Worm (Caenorhabditis elegans) whole organism, L4 larva: ENCODE measurements around the gene msp-50.

Experiments
- ZK546.5 ChIP-seq, 2 experiments: sonication (generic microtip); optimal IDR thresholded peaks; 2 replicates each; lab custom pipeline; 2017; ENCODE audit warnings: missing biosample characterization in 2 of 2, missing genetic modification characterization in 2 of 2
- egl-27 ChIP-seq: sonication (generic microtip); optimal IDR thresholded peaks from 3 replicates; lab custom pipeline; 2017; ENCODE audit warnings: missing biosample characterization, missing genetic modification reagents, missing genetic modification characterization
- fos-1 ChIP-seq: fragments of 150-350 bp; optimal IDR thresholded peaks from 2 replicates; lab custom pipeline; 2014; ENCODE audit warnings: missing biosample characterization, missing genetic modification characterization
- lin-13 ChIP-seq: fragments of 150-350 bp; optimal IDR thresholded peaks from 2 replicates; lab custom pipeline; 2014; ENCODE audit warnings: missing biosample characterization, missing genetic modification reagents, missing genetic modification characterization
- lin-29 ChIP-seq: fragments of 200-800 bp; sonication (Bioruptor generic); IDR thresholded peaks from 2 replicates; pipeline ENCODE4 v1.3.6; 2022; ENCODE audit warnings: missing genetic modification reagents, missing genetic modification characterization, missing compliant biosample characterization
- mdl-1 ChIP-seq, 2 experiments: fragments of 150-350 bp in 1 of 2; sonication (generic microtip) in 1 of 2; optimal IDR thresholded peaks; 2 replicates each; lab custom pipeline; 2014 to 2017; ENCODE audit warnings: missing biosample characterization in 2 of 2, missing genetic modification characterization in 2 of 2
- nhr-77 ChIP-seq: fragments of 150-350 bp; optimal IDR thresholded peaks from 2 replicates; lab custom pipeline; 2014; ENCODE audit warnings: missing biosample characterization, missing genetic modification characterization
- pha-4 ChIP-seq, 2 experiments: fragments of 150-350 bp in 1 of 2; fragments of 200-800 bp in 1 of 2; sonication (Bioruptor generic) in 1 of 2; IDR thresholded peaks in 1 of 2; optimal IDR thresholded peaks in 1 of 2; 2 replicates each; pipeline versions ENCODE4 v1.3.6 to Lab custom; 2014 to 2022; ENCODE audit warnings: missing genetic modification characterization in 2 of 2, missing genetic modification reagents in 2 of 2, missing biosample characterization in 1 of 2, missing compliant biosample characterization in 1 of 2
- snpc-4 ChIP-seq: fragments of 150-350 bp; optimal IDR thresholded peaks from 2 replicates; lab custom pipeline; 2014; ENCODE audit warnings: missing biosample characterization, missing genetic modification characterization
- unc-39 ChIP-seq: sonication (generic microtip); optimal IDR thresholded peaks from 2 replicates; lab custom pipeline; 2017; ENCODE audit warnings: missing biosample characterization, missing genetic modification characterization
- unc-62 ChIP-seq, 3 experiments: fragments of 150-350 bp in 1 of 3; sonication (generic microtip); optimal IDR thresholded peaks in 2 of 3; peaks in 1 of 3; 1 replicate in 1 of 3; 2 replicates in 2 of 3; lab custom pipeline; 2014 to 2017; ENCODE audit warnings: missing biosample characterization in 3 of 3, missing genetic modification characterization in 3 of 3, missing genetic modification reagents in 3 of 3, missing genotype in 1 of 3

- TF ChIP-seq fos-1: no peak
- TF ChIP-seq lin-13 (GFP tag; lab: Kevin White, UChicago): no peak
- TF ChIP-seq nhr-77 (tag; lab: Kevin White, UChicago): no peak
- TF ChIP-seq ZK546.5 (tag; optimal IDR thresholded peaks at IDR 0.05; lab: Kevin White, UChicago): no peak
- TF ChIP-seq lin-29 (GFP tag; lab: Robert Waterston, UW): no peak
- TF ChIP-seq mdl-1 (tag; optimal IDR thresholded peaks at IDR 0.05; lab: Kevin White, UChicago): no peak
- TF ChIP-seq egl-27: no peak
- TF ChIP-seq pha-4 (GFP tag; IDR thresholded peaks at IDR 0.05; lab: Robert Waterston, UW): no peak
- no peak for TF ChIP-seq pha-4 (tag; optimal IDR thresholded peaks at IDR 0.05; lab: Kevin White, UChicago)
- no peak for TF ChIP-seq snpc-4
- TF ChIP-seq unc-62 (GFP tag; optimal IDR thresholded peaks at IDR 0.05 in 1 of 2; lab: Kevin White, UChicago): no peak
- TF ChIP-seq unc-62 (tag; optimal IDR thresholded peaks at IDR 0.05; lab: Kevin White, UChicago): no peak
- TF ChIP-seq unc-39 (tag; lab: Kevin White, UChicago): no peak
These were observed 4.1 kb upstream of the msp-50 start, which contains the start of gene C34F11.5 for ce11 chrII:5195504-5195903.
